Fruit fly (Drosophila melanogaster) whole organism, embryonic: ENCODE measurements around the gene Sodh2.

ENCODE experiments used
- Abd-B ChIP-seq: fragments of 200-800 bp; sonication (Bioruptor generic); optimal IDR thresholded peaks from 2 replicates; lab custom pipeline; 2018; ENCODE audit warnings: missing biosample characterization, mild to moderate bottlenecking, missing genetic modification characterization, moderate library complexity
- BEAF-32 ChIP-seq: fragments of 200-800 bp; sonication (Bioruptor generic); optimal IDR thresholded peaks from 3 replicates; lab custom pipeline; 2017; ENCODE audit warnings: missing biosample characterization, missing genetic modification characterization, mild to moderate bottlenecking, moderate library complexity, missing genetic modification reagents
- CG10321 ChIP-seq: fragments of 200-800 bp; sonication (Bioruptor generic); IDR thresholded peaks from 2 replicates; pipeline ENCODE4 v1.3.6; 2022; ENCODE audit warnings: missing biosample characterization, missing genetic modification characterization
- CG11085 ChIP-seq: fragments of 200-800 bp; sonication (Bioruptor generic); IDR thresholded peaks from 2 replicates; pipeline ENCODE4 v1.3.6; 2022; ENCODE audit warnings: missing biosample characterization, missing genetic modification characterization
- CG11695 ChIP-seq: fragments of 200-800 bp; sonication (Bioruptor generic); IDR thresholded peaks from 3 replicates; pipeline ENCODE4 v1.3.6; 2022; ENCODE audit warnings: missing biosample characterization, missing genetic modification characterization
- CG13775 ChIP-seq: fragments of 200-800 bp; sonication (Bioruptor generic); optimal IDR thresholded peaks from 3 replicates; lab custom pipeline; 2017; ENCODE audit warnings: missing biosample characterization, mild to moderate bottlenecking, missing genetic modification characterization
- CG14667 ChIP-seq: fragments of 200-800 bp; sonication (Bioruptor generic); IDR thresholded peaks from 2 replicates; pipeline ENCODE4 v1.3.6; 2022; ENCODE audit warnings: missing biosample characterization, missing genetic modification characterization
- CG15073 ChIP-seq: fragments of 200-800 bp; sonication (Bioruptor generic); optimal IDR thresholded peaks from 2 replicates; lab custom pipeline; 2016; ENCODE audit warnings: missing biosample characterization, missing genetic modification characterization
- CG17385 ChIP-seq: fragments of 200-800 bp; sonication (Bioruptor generic); optimal IDR thresholded peaks from 3 replicates; lab custom pipeline; 2018; ENCODE audit warnings: missing biosample characterization, mild to moderate bottlenecking, missing genetic modification characterization
- CG18262 ChIP-seq: fragments of 200-800 bp; optimal IDR thresholded peaks from 3 replicates; lab custom pipeline; 2019; ENCODE audit warnings: missing biosample characterization, mild to moderate bottlenecking, missing genetic modification characterization, moderate library complexity
- CG18599 ChIP-seq: fragments of 200-800 bp; sonication (Bioruptor generic); optimal IDR thresholded peaks from 3 replicates; lab custom pipeline; 2017; ENCODE audit warnings: missing biosample characterization, missing genetic modification characterization, mild to moderate bottlenecking, moderate library complexity, missing genetic modification reagents
- CG2889 ChIP-seq: fragments of 200-800 bp; sonication (Bioruptor generic); IDR thresholded peaks from 3 replicates; pipeline ENCODE4 v1.3.6; 2022; ENCODE audit warnings: missing biosample characterization, missing genetic modification characterization
- CG30403 ChIP-seq: fragments of 200-800 bp; sonication (Bioruptor generic); optimal IDR thresholded peaks from 3 replicates; lab custom pipeline; 2016; ENCODE audit warnings: missing biosample characterization, missing genetic modification characterization
- CG42726 ChIP-seq: fragments of 200-800 bp; sonication (Bioruptor generic); IDR thresholded peaks from 2 replicates; pipeline ENCODE4 v1.3.6; 2022; ENCODE audit warnings: missing biosample characterization, missing genetic modification characterization; ENCODE audit not compliant: partially characterized antibody
- CG4617 ChIP-seq: fragments of 200-800 bp; sonication (Bioruptor generic); optimal IDR thresholded peaks from 3 replicates; lab custom pipeline; 2016; ENCODE audit warnings: missing biosample characterization, missing genetic modification characterization, borderline replicate concordance
- CG4854 ChIP-seq: fragments of 200-800 bp; sonication (Bioruptor generic); optimal IDR thresholded peaks from 2 replicates; lab custom pipeline; 2016; ENCODE audit warnings: missing biosample characterization, missing genetic modification characterization, inconsistent platforms
- CG6791 ChIP-seq: fragments of 200-800 bp; sonication (Bioruptor generic); IDR thresholded peaks from 3 replicates; pipeline ENCODE4 v1.3.6; 2022; ENCODE audit warnings: missing biosample characterization, missing genetic modification characterization; ENCODE audit not compliant: partially characterized antibody
- CG6854 ChIP-seq: fragments of 200-800 bp; sonication (Bioruptor generic); optimal IDR thresholded peaks from 3 replicates; lab custom pipeline; 2017; ENCODE audit warnings: missing biosample characterization, mild to moderate bottlenecking, missing genetic modification characterization
- CG7839 ChIP-seq: fragments of 200-800 bp; sonication (Bioruptor generic); optimal IDR thresholded peaks from 3 replicates; lab custom pipeline; 2018; ENCODE audit warnings: missing biosample characterization, mild to moderate bottlenecking, missing genetic modification characterization, moderate library complexity
- CG8944 ChIP-seq: fragments of 200-800 bp; sonication (Bioruptor generic); optimal IDR thresholded peaks from 3 replicates; lab custom pipeline; 2016; ENCODE audit warnings: missing biosample characterization, missing genetic modification characterization
- CG9817 ChIP-seq: fragments of 200-800 bp; sonication (Bioruptor generic); optimal IDR thresholded peaks from 2 replicates; lab custom pipeline; 2018; ENCODE audit warnings: missing biosample characterization, mild to moderate bottlenecking, missing genetic modification characterization, moderate library complexity
- CTCF ChIP-seq: fragments of 200-800 bp; sonication (Bioruptor generic); optimal IDR thresholded peaks from 2 replicates; lab custom pipeline; 2017; ENCODE audit warnings: missing biosample characterization, mild to moderate bottlenecking, missing genetic modification characterization, moderate library complexity
- Dfd ChIP-seq, 2 experiments: fragments of >200 bp; optimal IDR thresholded peaks; 2 replicates each; lab custom pipeline; 2017; ENCODE audit warnings: missing biosample characterization in 2 of 2, missing genetic modification characterization in 2 of 2
- H15 ChIP-seq: fragments of 200-800 bp; sonication (Bioruptor generic); IDR thresholded peaks from 3 replicates; pipeline ENCODE4 v1.3.6; 2022; ENCODE audit warnings: missing biosample characterization, missing genetic modification characterization
- H2.0 ChIP-seq: fragments of 200-800 bp; sonication (Bioruptor generic); IDR thresholded peaks from 2 replicates; pipeline ENCODE4 v1.3.6; 2022; ENCODE audit warnings: missing biosample characterization, missing genetic modification characterization
- Hand ChIP-seq: fragments of 200-800 bp; sonication (Bioruptor generic); optimal IDR thresholded peaks from 2 replicates; lab custom pipeline; 2017; ENCODE audit warnings: mild to moderate bottlenecking, missing biosample characterization, missing genetic modification reagents, missing genetic modification characterization
- MBD-R2 ChIP-seq: fragments of 200-800 bp; sonication (Bioruptor generic); IDR thresholded peaks from 2 replicates; pipeline ENCODE4 v1.3.6; 2022; ENCODE audit warnings: missing biosample characterization, missing genetic modification characterization
- MTF-1 ChIP-seq: fragments of 200-800 bp; sonication (Bioruptor generic); optimal IDR thresholded peaks from 2 replicates; lab custom pipeline; 2018; ENCODE audit warnings: missing biosample characterization, mild to moderate bottlenecking, missing genetic modification characterization, borderline replicate concordance
- NC2β ChIP-seq: fragments of 200-800 bp; sonication (Bioruptor generic); optimal IDR thresholded peaks from 2 replicates; lab custom pipeline; 2016; ENCODE audit warnings: missing biosample characterization, missing genetic modification characterization
- PHDP ChIP-seq: fragments of 200-800 bp; sonication (Bioruptor generic); optimal IDR thresholded peaks from 3 replicates; lab custom pipeline; 2018; ENCODE audit warnings: missing biosample characterization, mild to moderate bottlenecking, missing genetic modification characterization, moderate library complexity
- Sin3A ChIP-seq: fragments of >200 bp; optimal IDR thresholded peaks from 2 replicates; lab custom pipeline; 2018
- ab ChIP-seq: fragments of 200-800 bp; sonication (Bioruptor generic); optimal IDR thresholded peaks from 2 replicates; lab custom pipeline; 2016; ENCODE audit warnings: missing biosample characterization, missing genetic modification characterization
- amos ChIP-seq: fragments of 200-800 bp; sonication (Bioruptor generic); IDR thresholded peaks from 2 replicates; pipeline ENCODE4 v1.3.6; 2022; ENCODE audit warnings: missing biosample characterization, missing genetic modification characterization; ENCODE audit not compliant: partially characterized antibody
- bab2 ChIP-seq: fragments of 200-800 bp; sonication (Bioruptor generic); optimal IDR thresholded peaks from 2 replicates; lab custom pipeline; 2016; ENCODE audit warnings: missing biosample characterization, missing genetic modification characterization
- chif ChIP-seq, 2 experiments: fragments of 200-800 bp; sonication (Bioruptor generic); optimal IDR thresholded peaks; 3 replicates each; lab custom pipeline; 2016; ENCODE audit warnings: missing biosample characterization in 2 of 2, missing genetic modification characterization in 2 of 2
- chm ChIP-seq: fragments of 200-800 bp; sonication (Bioruptor generic); IDR thresholded peaks from 2 replicates; pipeline ENCODE4 v1.3.6; 2022; ENCODE audit warnings: missing biosample characterization, missing genetic modification characterization
- dpn ChIP-seq, 2 experiments: fragments of 200-800 bp; sonication (Bioruptor generic); optimal IDR thresholded peaks; 3 replicates each; lab custom pipeline; 2016; ENCODE audit warnings: missing biosample characterization in 2 of 2, missing genetic modification characterization in 2 of 2
- esg ChIP-seq: fragments of 200-800 bp; sonication (Bioruptor generic); conservative IDR thresholded peaks from 2 replicates; pipeline ENCODE4 v1.3.6; 2022; ENCODE audit warnings: missing biosample characterization, missing genetic modification characterization
- eyg ChIP-seq: fragments of 200-800 bp; sonication (Bioruptor generic); optimal IDR thresholded peaks from 3 replicates; lab custom pipeline; 2016; ENCODE audit warnings: missing biosample characterization, missing genetic modification characterization
- fd64A ChIP-seq: fragments of 200-800 bp; sonication (Bioruptor generic); optimal IDR thresholded peaks from 3 replicates; lab custom pipeline; 2018; ENCODE audit warnings: missing biosample characterization, mild to moderate bottlenecking, missing genetic modification characterization
- gem ChIP-seq: fragments of 200-800 bp; sonication (Bioruptor generic); optimal IDR thresholded peaks from 2 replicates; lab custom pipeline; 2019; ENCODE audit warnings: missing biosample characterization, mild to moderate bottlenecking, missing genetic modification characterization, moderate library complexity
- gro ChIP-seq: fragments of 200-800 bp; sonication (Bioruptor generic); optimal IDR thresholded peaks from 2 replicates; lab custom pipeline; 2016; ENCODE audit warnings: missing biosample characterization, missing genetic modification characterization
- gt ChIP-seq: fragments of 200-800 bp; sonication (Bioruptor generic); IDR thresholded peaks from 2 replicates; pipeline ENCODE4 v1.3.6; 2022; ENCODE audit warnings: missing biosample characterization, missing genetic modification characterization
- ham ChIP-seq: fragments of 200-800 bp; sonication (Bioruptor generic); IDR thresholded peaks from 2 replicates; pipeline ENCODE4 v1.3.6; 2022; ENCODE audit warnings: missing biosample characterization, missing genetic modification characterization
- jumu ChIP-seq: fragments of 200-800 bp; sonication (Bioruptor generic); optimal IDR thresholded peaks from 3 replicates; lab custom pipeline; 2016; ENCODE audit warnings: missing biosample characterization, missing genetic modification characterization
- kni ChIP-seq: fragments of 200-800 bp; sonication (Bioruptor generic); optimal IDR thresholded peaks from 3 replicates; lab custom pipeline; 2017; ENCODE audit warnings: mild to moderate bottlenecking, missing biosample characterization, missing genetic modification reagents, missing genetic modification characterization
- nerfin-1 ChIP-seq: fragments of 200-800 bp; sonication (Bioruptor generic); optimal IDR thresholded peaks from 3 replicates; lab custom pipeline; 2019; ENCODE audit warnings: missing biosample characterization, mild to moderate bottlenecking, missing genetic modification characterization, moderate library complexity
- sd ChIP-seq: fragments of 200-800 bp; sonication (Bioruptor generic); optimal IDR thresholded peaks from 3 replicates; lab custom pipeline; 2018; ENCODE audit warnings: missing biosample characterization, mild to moderate bottlenecking, missing genetic modification characterization, moderate library complexity
- sens ChIP-seq: fragments of 200-800 bp; sonication (Bioruptor generic); peaks from one replicate; lab custom pipeline; 2016; ENCODE audit warnings: missing biosample characterization, missing genetic modification characterization
- sim ChIP-seq: fragments of 200-800 bp; sonication (Bioruptor generic); IDR thresholded peaks from 2 replicates; pipeline ENCODE4 v1.3.6; 2022; ENCODE audit warnings: missing biosample characterization, missing genetic modification characterization
- trem ChIP-seq: fragments of 200-800 bp; optimal IDR thresholded peaks from 3 replicates; lab custom pipeline; 2019; ENCODE audit warnings: missing biosample characterization, mild to moderate bottlenecking, missing genetic modification characterization, moderate library complexity
- zf30C ChIP-seq: fragments of 200-800 bp; sonication (Bioruptor generic); optimal IDR thresholded peaks from 3 replicates; lab custom pipeline; 2018; ENCODE audit warnings: missing biosample characterization, mild to moderate bottlenecking, missing genetic modification characterization

Sodh2 gene

DNA sequence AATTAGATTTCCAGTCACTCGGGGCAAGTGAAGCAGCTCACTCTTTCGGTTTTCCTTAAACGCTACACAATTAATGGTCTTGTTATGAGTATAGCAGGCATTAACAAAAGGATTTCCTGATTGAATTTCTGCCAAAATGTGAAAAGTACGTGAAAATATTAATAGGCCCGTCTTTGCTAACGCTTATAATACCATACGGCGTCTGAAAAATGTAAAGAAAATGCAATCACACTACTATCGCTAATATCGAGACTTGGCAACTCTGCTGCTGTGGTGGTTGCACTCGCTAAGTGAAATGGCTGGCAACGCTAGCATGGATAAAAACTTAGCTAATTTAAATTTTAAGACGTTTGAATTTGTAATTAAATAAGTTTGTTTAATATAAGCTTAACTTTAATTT is 17.1 kb downstream of the Sodh2 start, which contains the start of gene CG6621 (continued):
- TF ChIP-seq BEAF-32 (GFP tag; lab: Kevin White, UChicago): peak; percentile 74
- TF ChIP-seq CG9817 (tag; lab: Kevin White, UChicago): peak; percentile 31
- TF ChIP-seq CG18599 (GFP tag; lab: Kevin White, UChicago): no peak
- no peak for TF ChIP-seq CG11085
- no peak for TF ChIP-seq gem (tag; lab: Kevin White, UChicago)
- TF ChIP-seq gro (GFP tag; lab: Kevin White, UChicago): peak; percentile 44
- TF ChIP-seq CG15073 (GFP tag; lab: Kevin White, UChicago): no peak
- peak; percentile 66 for TF ChIP-seq CTCF
- no peak for TF ChIP-seq fd64A (GFP tag; lab: Kevin White, UChicago)
- peak; percentile 85 for TF ChIP-seq CG4617
- TF ChIP-seq CG13775 (GFP tag; lab: Kevin White, UChicago): no peak
- TF ChIP-seq CG42726 (GFP tag; lab: Robert Waterston, UW): 0 out of 2 replicates have a peak, but pooled peaks have one; percentile 50
- TF ChIP-seq eyg (GFP tag; lab: Kevin White, UChicago): no peak
- TF ChIP-seq CG10321 (GFP tag; lab: Robert Waterston, UW): no peak
- TF ChIP-seq amos (GFP tag; lab: Robert Waterston, UW): peak; percentile 73; the same call in 1 of the 2 replicates
- peak; percentile 80 for TF ChIP-seq Sin3A
- TF ChIP-seq sim: no peak
- no peak for TF ChIP-seq CG17385 (GFP tag; lab: Kevin White, UChicago)
- TF ChIP-seq ab: no peak
- TF ChIP-seq kni (GFP tag; lab: Kevin White, UChicago): no peak
- no peak for TF ChIP-seq PHDP (tag; lab: Kevin White, UChicago)
- no peak for TF ChIP-seq sd (tag; lab: Kevin White, UChicago)
- no peak for TF ChIP-seq jumu (GFP tag; lab: Kevin White, UChicago)
- no peak for TF ChIP-seq chm (GFP tag; lab: Robert Waterston, UW)
- no peak for TF ChIP-seq gt (GFP tag; lab: Robert Waterston, UW)
- no peak for TF ChIP-seq chif (GFP tag; optimal IDR thresholded peaks at IDR 0.05; lab: Kevin White, UChicago)
- TF ChIP-seq CG6791 (GFP tag; lab: Robert Waterston, UW): peak; percentile 67; the same call in 2 of the 3 replicates
- TF ChIP-seq Dfd (GFP tag; optimal IDR thresholded peaks at IDR 0.05; lab: Kevin White, UChicago): no peak
- peak; percentile 89 for TF ChIP-seq trem (tag; lab: Kevin White, UChicago)
- peak in 1 of 2 experiments; percentile 10 for TF ChIP-seq dpn (GFP tag; optimal IDR thresholded peaks at IDR 0.05; lab: Kevin White, UChicago)
- TF ChIP-seq H15 (GFP tag; lab: Robert Waterston, UW): no peak
- TF ChIP-seq CG7839 (tag; lab: Kevin White, UChicago): no peak
- TF ChIP-seq CG11695 (GFP tag; lab: Robert Waterston, UW): no peak
- peak; percentile 2 for TF ChIP-seq nerfin-1 (tag; lab: Kevin White, UChicago)
- TF ChIP-seq CG4854 (GFP tag; lab: Kevin White, UChicago): no peak
- TF ChIP-seq Abd-B (GFP tag; lab: Kevin White, UChicago): peak; percentile 38
- TF ChIP-seq zf30C (GFP tag; lab: Kevin White, UChicago): no peak
- no peak for TF ChIP-seq NC2β (GFP tag; lab: Kevin White, UChicago)
- TF ChIP-seq sens (GFP tag; lab: Kevin White, UChicago): peak; percentile 89
- TF ChIP-seq MBD-R2 (GFP tag; lab: Robert Waterston, UW): peak; percentile 95
- TF ChIP-seq CG6854 (GFP tag; lab: Kevin White, UChicago): no peak
- no peak for TF ChIP-seq bab2 (GFP tag; lab: Kevin White, UChicago)
- TF ChIP-seq ham (GFP tag; lab: Robert Waterston, UW): no peak
- TF ChIP-seq MTF-1 (GFP tag; lab: Kevin White, UChicago): no peak
- TF ChIP-seq esg: no peak
- no peak for TF ChIP-seq CG18262 (tag; lab: Kevin White, UChicago)
- no peak for TF ChIP-seq Hand (GFP tag; lab: Kevin White, UChicago)
- no peak for TF ChIP-seq CG2889 (GFP tag; lab: Robert Waterston, UW)
- no peak for TF ChIP-seq CG8944 (GFP tag; lab: Kevin White, UChicago)
- TF ChIP-seq H2.0 (GFP tag; lab: Robert Waterston, UW): no peak
- TF ChIP-seq CG30403: no peak
- TF ChIP-seq CG14667: no peak
